Worm (Caenorhabditis elegans) whole organism, L4/young adult: ENCODE data around the gene Y102E9.3.

Experiments
- W03F9.2 ChIP-seq: fragments of 150-350 bp; optimal IDR thresholded peaks from 2 replicates; lab custom pipeline; 2014; ENCODE audit warnings: missing biosample characterization, missing genetic modification characterization
- dao-5 ChIP-seq: sonication (generic microtip); optimal IDR thresholded peaks from 2 replicates; lab custom pipeline; 2016; ENCODE audit warnings: missing genotype, missing genetic modification characterization, moderate library complexity, missing compliant biosample characterization
- him-1 ChIP-seq: sonication (generic microtip); optimal IDR thresholded peaks from 2 replicates; lab custom pipeline; 2016; ENCODE audit warnings: missing genotype, missing genetic modification reagents, missing genetic modification characterization, missing compliant biosample characterization

The Y102E9.3 gene

DNA sequence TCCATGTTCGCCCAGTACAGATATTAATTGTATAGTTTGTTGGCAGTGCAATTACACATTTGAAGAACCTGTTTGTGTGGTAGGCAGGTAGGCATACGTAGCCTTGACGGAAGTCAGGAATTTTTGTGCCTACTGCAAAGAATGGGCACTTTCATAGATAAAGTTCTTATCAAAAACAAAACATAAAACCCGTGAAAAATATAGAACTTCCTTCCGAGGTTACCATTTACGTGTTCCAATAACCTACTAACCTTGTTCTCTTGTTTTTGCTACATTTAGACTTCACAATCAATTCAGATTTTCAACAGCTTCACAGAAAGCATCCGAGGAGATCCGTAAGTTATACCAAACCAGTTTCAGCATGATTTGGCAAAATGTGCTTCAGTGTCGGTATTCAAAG, 21.1 kb downstream of the Y102E9.3 start, which contains the start of gene F37A4.4:
F37A4.4 (plus strand) TSS at position 301 of the 400 bp plus-strand sequence.
- TF ChIP-seq W03F9.2 (tag; lab: Kevin White, UChicago) = no peak
- no peak for TF ChIP-seq him-1
- TF ChIP-seq dao-5 (tag; lab: Kevin White, UChicago) = no peak

DNA sequence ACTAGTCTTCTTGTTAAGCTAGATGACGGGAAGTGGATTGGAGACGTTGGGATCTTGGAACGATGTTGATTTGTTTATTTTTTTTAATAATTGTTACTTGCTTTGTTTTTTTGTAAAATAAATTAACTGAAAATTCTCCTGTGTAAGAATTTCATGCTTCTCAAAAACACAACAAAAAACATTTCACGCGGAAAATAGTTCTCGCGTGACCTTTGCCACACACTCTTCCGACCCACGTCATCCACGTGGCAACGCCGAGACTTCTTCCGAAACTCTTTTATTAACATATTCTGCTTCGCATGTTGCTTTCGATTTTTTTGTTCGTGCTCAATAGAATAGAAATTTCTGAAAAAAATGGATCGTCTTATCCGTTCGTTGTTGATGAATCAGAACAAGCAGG, 22.7 kb downstream of the Y102E9.3 start, which contains the start of gene F37A4.5:
F37A4.5 (plus strand) TSS at position 301 of the 400 bp plus-strand sequence.
- no peak for TF ChIP-seq W03F9.2 (tag; lab: Kevin White, UChicago)
- no peak for TF ChIP-seq him-1
- TF ChIP-seq dao-5 (tag; lab: Kevin White, UChicago) = no peak

DNA sequence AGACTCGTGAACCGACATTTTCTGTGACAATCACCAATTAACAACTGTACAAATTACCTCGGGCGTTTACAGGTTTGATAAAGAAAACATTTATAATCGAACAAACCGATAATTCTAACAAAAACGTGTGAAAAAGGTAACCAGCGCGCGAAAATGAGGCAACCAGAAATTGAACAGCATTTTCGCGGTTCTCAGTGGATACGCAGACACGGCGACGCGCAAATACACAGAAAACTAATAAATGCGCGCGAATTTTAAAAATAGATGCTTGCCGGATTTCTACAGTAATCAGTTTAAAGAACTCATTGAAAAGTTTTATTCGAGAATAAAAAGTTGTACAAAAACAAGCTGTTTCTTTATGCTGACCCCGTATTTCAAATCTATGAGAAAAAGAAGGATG, 24.3 kb downstream of the Y102E9.3 start, which contains the start of gene isw-1:
isw-1 (minus strand) TSS at position 118 of the 400 bp plus-strand sequence.
- TF ChIP-seq dao-5 (tag; lab: Kevin White, UChicago) = no peak
- TF ChIP-seq him-1 = no peak
- TF ChIP-seq W03F9.2 (tag; lab: Kevin White, UChicago) = no peak

DNA sequence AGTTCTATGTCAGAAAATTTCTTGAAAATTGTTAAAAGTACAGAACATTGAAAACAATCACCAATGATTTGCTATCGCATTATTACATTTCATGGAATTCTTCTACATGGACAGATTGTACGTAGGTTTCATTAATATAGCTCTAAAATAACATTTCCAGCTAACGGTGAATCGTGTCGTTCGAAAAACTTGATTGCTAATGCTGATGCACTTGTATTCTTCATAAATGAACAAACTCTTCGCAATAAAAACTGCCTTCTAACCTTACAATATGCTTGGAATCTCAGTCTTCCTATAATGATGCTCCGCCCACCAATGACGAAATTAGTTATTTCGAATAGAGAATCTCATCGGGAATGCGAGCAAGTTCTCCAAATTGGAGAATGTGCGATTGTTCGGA, 28.8 kb downstream of the Y102E9.3 start, which contains the start of gene F37A4.6:
F37A4.6 (plus strand) TSS at position 301 of the 400 bp plus-strand sequence.
- TF ChIP-seq him-1 (no peak), dao-5 (tag; lab: Kevin White, UChicago) (no peak), W03F9.2 (tag; lab: Kevin White, UChicago) (no peak)

DNA sequence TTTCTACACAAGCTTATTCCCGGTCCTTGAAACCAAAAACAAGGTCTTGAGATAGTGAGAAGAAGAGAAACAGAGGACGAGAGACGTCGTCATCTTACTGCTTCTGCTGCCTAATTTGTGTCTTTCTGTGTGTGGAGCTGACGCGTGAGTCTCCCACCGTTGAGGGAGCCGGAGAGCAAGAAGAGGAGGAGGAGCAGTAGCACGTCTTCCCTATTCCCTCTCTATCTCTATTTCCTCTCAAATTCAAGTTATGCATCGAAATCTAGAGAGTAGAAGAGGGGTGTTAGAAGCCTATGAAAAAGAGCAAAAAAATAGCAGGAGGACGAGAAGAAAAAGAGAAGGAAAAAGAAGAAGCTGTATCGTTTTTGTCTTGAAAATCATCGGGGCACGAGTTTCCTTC, 39.1 kb downstream of the Y102E9.3 start:
- peak; percentile 66 for TF ChIP-seq him-1
- no peak for TF ChIP-seq W03F9.2 (tag; lab: Kevin White, UChicago)
- no peak for TF ChIP-seq dao-5 (tag; lab: Kevin White, UChicago)

DNA sequence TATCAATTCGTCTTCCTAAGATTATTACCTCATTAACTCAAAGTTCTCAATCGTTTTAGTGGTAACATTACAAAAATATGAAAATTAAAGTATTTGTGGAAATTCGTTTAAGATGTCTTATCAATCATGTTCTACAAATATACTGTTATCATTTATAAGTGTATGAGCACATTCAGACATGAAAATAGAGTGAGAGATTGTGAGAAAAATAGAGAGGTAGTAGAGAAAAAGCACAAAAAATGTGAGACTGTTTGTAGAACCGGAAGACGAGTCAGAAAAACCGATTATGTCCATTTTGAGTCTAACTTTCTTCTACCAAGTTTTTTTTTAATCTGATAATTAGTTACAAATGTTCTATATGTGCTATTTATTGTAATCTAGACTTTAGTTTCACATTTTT, 41.0 kb downstream of the Y102E9.3 start:
- TF ChIP-seq W03F9.2 (tag; lab: Kevin White, UChicago) = no peak
- no peak for TF ChIP-seq him-1
- no peak for TF ChIP-seq dao-5 (tag; lab: Kevin White, UChicago)

DNA sequence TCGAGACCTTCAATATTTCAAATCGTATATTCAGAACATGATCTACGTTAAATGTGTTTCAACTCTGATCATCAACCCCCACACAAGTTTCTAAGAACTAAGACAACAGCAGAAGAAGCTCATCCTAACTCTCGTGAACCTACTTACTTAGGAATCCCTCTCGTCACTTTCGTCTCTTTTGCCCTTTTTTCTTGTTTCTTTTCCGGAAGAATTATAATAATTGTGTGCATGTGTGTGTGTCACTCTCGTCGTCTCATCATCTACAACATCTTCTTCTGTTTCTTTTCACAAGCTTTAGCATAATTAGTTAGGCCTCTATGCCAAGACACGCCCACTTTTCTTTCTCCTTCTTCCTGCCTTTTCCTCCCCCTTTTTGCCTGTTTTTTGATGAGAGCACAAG, 43.8 kb downstream of the Y102E9.3 start:
- TF ChIP-seq W03F9.2 (tag; lab: Kevin White, UChicago) (no peak), dao-5 (tag; lab: Kevin White, UChicago) (no peak), him-1 (no peak)
